Fruit fly (Drosophila melanogaster): ENCODE results near the gene pkaap.

DNA sequence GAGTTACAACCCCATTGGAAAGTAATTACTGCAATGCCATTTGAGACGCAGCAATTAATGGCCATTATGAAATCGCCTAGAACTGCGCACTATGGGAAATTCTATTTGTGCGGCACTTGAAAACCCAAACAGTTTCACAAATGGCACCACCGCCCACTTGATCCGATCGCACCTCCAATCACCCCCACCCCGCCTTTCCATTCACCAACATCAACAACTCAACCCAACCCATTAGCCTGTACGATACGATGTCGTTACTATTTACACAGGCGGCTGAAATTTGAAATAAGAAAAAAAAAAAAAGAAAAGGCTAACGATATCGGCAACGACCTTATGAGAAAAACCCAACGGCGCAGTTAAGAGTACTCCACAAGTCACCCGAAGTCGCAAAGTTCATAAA, 29.0 kb downstream of the pkaap start:
- TF ChIP-seq CG10669 (GFP tag; optimal IDR thresholded peaks at IDR 0.05) (no peak), dsx (GFP tag; optimal IDR thresholded peaks at IDR 0.05; ENCODE audit: poor library complexity, severe bottlenecking) (no peak), esn (GFP tag; optimal IDR thresholded peaks at IDR 0.05) (no peak)
